Fruit fly (Drosophila melanogaster): ENCODE results near the gene Trs20.

Trs20 gene

DNA sequence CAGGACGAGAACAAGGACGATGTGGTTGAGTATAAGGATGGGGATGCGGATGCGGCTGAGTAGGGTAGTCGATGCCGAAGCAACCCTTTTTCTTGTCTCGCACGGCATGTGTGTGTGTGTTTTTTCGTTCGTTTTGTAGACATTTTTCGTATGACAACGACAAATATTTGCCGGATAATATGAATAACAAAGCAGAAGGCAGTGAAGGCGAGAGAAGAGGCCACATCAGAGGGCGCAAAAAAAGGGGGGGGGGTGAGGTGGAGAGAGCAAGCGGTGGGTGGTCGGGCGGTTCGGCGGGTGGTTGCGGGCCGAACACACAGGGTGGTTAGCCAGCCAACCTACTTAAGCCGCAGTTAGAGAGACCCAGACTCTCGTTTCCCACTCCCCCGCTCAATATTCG is 40.9 kb upstream of the Trs20 start:
- TF ChIP-seq Sp1 (GFP tag; optimal IDR thresholded peaks at IDR 0.05) (no peak), sage (GFP tag; optimal IDR thresholded peaks at IDR 0.05) (no peak), OdsH (GFP tag; optimal IDR thresholded peaks at IDR 0.05) (no peak), brk (GFP tag; optimal IDR thresholded peaks at IDR 0.05) (no peak), usp (GFP tag; optimal IDR thresholded peaks at IDR 0.05) (no peak), ey (GFP tag; optimal IDR thresholded peaks at IDR 0.05) (no peak), dl (GFP tag; optimal IDR thresholded peaks at IDR 0.05; ENCODE audit: insufficient read depth in 1 of 2, partially characterized antibody in 2 of 2) (no peak), foxo (GFP tag; optimal IDR thresholded peaks at IDR 0.05) (no peak), tai (GFP tag; optimal IDR thresholded peaks at IDR 0.05) (no peak), br (GFP tag; optimal IDR thresholded peaks at IDR 0.05) (no peak), Dfd (GFP tag; optimal IDR thresholded peaks at IDR 0.05) (no peak), Rel (GFP tag; optimal IDR thresholded peaks at IDR 0.05) (no peak), Rel (tag; optimal IDR thresholded peaks at IDR 0.05) (no peak)

DNA sequence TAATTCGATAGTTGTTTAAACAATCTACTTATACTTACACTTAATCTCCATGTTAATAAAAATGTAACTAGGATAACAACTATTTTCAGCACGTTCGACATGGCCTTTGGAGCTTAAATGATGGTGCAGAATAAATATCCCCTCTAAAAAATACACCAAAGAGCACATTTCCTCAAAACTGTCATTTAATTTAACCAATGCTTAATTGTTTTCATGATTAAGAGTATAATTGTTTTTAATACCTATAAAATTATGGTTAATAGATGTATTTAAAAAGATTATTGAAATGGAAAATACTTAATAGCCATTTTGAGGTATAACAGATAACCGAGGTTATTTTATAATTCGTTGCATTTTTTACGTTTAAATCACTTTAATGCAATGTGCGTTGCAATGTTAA is 39.8 kb upstream of the Trs20 start, which contains the start of gene CG33795:
Gene CG33795 (minus strand): TSS at position 101 of the 400 bp plus-strand sequence.
- no peak for TF ChIP-seq Hr83 (GFP tag; optimal IDR thresholded peaks at IDR 0.05; ENCODE audit: poor library complexity, severe bottlenecking)
- no peak for TF ChIP-seq OdsH (GFP tag; optimal IDR thresholded peaks at IDR 0.05)
- TF ChIP-seq Hr78 (GFP tag; optimal IDR thresholded peaks at IDR 0.05), result no peak
- TF ChIP-seq Vsx2 (GFP tag; optimal IDR thresholded peaks at IDR 0.05; ENCODE audit: partially characterized antibody), result no peak

DNA sequence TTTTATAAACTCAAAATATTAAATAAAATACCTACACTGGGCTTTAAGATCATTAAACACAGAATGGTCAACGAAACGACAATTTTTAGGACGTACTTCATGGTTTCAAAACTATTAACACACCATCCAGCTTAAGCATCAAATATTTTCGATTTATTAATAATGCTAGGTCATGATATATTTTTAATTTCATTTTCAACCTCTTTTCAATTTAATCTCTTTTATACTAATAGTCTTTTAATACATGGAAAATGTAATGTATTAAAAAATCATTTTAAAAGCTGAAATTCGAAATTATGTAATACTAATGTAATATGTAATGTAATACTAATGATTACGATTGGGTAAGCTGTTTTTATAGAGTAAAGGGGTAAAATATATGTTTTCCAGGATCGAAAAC is 38.6 kb upstream of the Trs20 start, which contains the start of gene CG33796:
Gene CG33796 (minus strand): TSS at position 101 of the 400 bp plus-strand sequence.
- TF ChIP-seq OdsH (GFP tag; optimal IDR thresholded peaks at IDR 0.05), result no peak
- no peak for TF ChIP-seq Hnf4 (GFP tag; optimal IDR thresholded peaks at IDR 0.05)
- TF ChIP-seq HLH106 (tag; optimal IDR thresholded peaks at IDR 0.05), result no peak
- no peak for TF ChIP-seq dsf (GFP tag; optimal IDR thresholded peaks at IDR 0.05; ENCODE audit: borderline replicate concordance)
- TF ChIP-seq sage (GFP tag; optimal IDR thresholded peaks at IDR 0.05), result no peak
- TF ChIP-seq dmrt93B (GFP tag; optimal IDR thresholded peaks at IDR 0.05), result no peak
- no peak for TF ChIP-seq Sp1 (GFP tag; optimal IDR thresholded peaks at IDR 0.05)
- no peak for TF ChIP-seq tai (GFP tag; optimal IDR thresholded peaks at IDR 0.05)
- no peak for TF ChIP-seq Mio (GFP tag; optimal IDR thresholded peaks at IDR 0.05)
- TF ChIP-seq br (GFP tag; optimal IDR thresholded peaks at IDR 0.05), result no peak
- TF ChIP-seq lola (GFP tag; optimal IDR thresholded peaks at IDR 0.05), result no peak

DNA sequence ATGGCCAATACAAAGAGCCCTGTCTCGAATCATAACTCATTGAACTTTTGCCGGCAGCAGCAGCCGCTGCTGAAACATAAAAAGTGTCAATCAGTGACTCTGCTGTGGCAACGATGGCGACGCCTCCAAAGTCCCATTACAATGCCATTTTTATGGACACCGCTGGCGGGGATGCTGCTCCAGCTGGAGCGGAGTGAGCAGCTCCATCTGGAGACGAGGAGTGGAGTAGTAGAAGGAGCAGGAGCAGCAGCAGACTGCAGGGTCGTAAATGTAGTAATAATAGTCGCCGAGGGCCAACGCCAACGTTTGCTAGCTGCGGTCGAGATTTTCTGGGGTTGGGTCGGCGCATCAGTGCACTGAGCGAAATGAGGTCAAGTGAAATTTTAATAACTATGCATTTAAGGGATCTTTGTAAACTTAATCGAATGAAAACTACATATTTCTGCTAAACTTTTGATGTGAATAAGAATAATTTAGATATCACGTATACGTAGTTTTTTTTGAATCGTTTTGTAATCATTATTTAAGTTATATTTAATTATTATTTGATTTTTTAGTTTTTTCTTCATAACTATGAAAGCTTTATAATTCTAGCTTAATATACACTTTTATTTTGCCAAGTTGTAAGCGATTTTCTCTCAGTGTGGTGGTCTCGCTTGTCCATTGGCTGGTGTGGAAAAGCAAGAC is 37.2 kb upstream of the Trs20 start:
- TF ChIP-seq CG9705 (GFP tag; optimal IDR thresholded peaks at IDR 0.05) (no peak), OdsH (GFP tag; optimal IDR thresholded peaks at IDR 0.05) (no peak), Myc (optimal IDR thresholded peaks at IDR 0.05) (no peak), lola (GFP tag; optimal IDR thresholded peaks at IDR 0.05) (no peak), Dfd (GFP tag; optimal IDR thresholded peaks at IDR 0.05) (no peak), psq (GFP tag; optimal IDR thresholded peaks at IDR 0.05) (no peak), dsf (GFP tag; optimal IDR thresholded peaks at IDR 0.05; ENCODE audit: borderline replicate concordance) (no peak), usp (GFP tag; optimal IDR thresholded peaks at IDR 0.05) (no peak), sage (GFP tag; optimal IDR thresholded peaks at IDR 0.05) (no peak), Abd-B (GFP tag; optimal IDR thresholded peaks at IDR 0.05) (no peak), brk (GFP tag; optimal IDR thresholded peaks at IDR 0.05) (no peak), woc (GFP tag; optimal IDR thresholded peaks at IDR 0.05) (no peak)

DNA sequence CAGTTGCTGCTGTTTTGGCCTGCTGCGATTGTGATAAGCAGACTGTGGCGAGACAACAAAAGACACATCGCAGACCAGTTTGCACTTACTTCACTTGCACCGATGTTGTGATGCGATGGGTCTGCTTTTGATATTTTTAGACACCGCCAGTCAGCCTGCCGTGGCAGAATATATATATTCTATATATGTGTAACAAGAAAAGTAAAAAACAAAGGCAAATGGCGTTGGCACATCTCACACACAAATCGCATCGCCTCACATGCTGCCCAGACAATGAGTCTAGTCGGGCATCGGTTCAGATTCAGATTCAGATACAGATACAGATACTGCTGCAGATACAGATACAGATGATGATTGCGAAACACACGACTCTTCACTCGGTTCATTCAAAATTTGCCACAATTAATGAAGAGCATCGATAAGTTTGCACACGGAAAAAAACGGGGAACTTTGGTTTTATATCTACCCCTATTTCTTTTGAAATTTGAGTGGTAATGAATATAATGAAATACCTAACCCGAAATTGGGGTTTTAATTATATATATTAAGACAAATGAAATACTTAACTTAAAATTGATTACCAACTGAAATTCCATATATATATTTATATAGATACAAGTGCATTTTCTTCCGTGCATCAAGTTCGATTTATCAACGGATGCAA is 36.4 kb upstream of the Trs20 start:
- TF ChIP-seq OdsH (GFP tag; optimal IDR thresholded peaks at IDR 0.05) (peak; percentile 6), Abd-B (GFP tag; optimal IDR thresholded peaks at IDR 0.05) (no peak), sage (GFP tag; optimal IDR thresholded peaks at IDR 0.05) (no peak), Rel (GFP tag; optimal IDR thresholded peaks at IDR 0.05) (no peak), Rel (tag; optimal IDR thresholded peaks at IDR 0.05) (peak; percentile 13), fru (GFP tag; optimal IDR thresholded peaks at IDR 0.05) (peak; percentile 4), Dif (GFP tag; optimal IDR thresholded peaks at IDR 0.05; ENCODE audit: partially characterized antibody) (no peak), Hr78 (GFP tag; optimal IDR thresholded peaks at IDR 0.05) (no peak), br (GFP tag; optimal IDR thresholded peaks at IDR 0.05) (peak; percentile 31), jim (GFP tag; optimal IDR thresholded peaks at IDR 0.05) (no peak), dl (GFP tag; optimal IDR thresholded peaks at IDR 0.05; ENCODE audit: insufficient read depth in 1 of 2, partially characterized antibody in 2 of 2) (peak in 1 of 2 experiments; percentile 8), N (GFP tag; optimal IDR thresholded peaks at IDR 0.05) (no peak), foxo (GFP tag; optimal IDR thresholded peaks at IDR 0.05) (no peak), Hr83 (GFP tag; optimal IDR thresholded peaks at IDR 0.05; ENCODE audit: poor library complexity, severe bottlenecking) (no peak), Sp1 (GFP tag; optimal IDR thresholded peaks at IDR 0.05) (peak; percentile 4), HLH106 (tag; optimal IDR thresholded peaks at IDR 0.05) (peak; percentile 5), dmrt93B (GFP tag; optimal IDR thresholded peaks at IDR 0.05) (no peak), Dfd (GFP tag; optimal IDR thresholded peaks at IDR 0.05) (no peak), woc (GFP tag; optimal IDR thresholded peaks at IDR 0.05) (no peak), pan (optimal IDR thresholded peaks at IDR 0.05) (no peak), tai (GFP tag; optimal IDR thresholded peaks at IDR 0.05) (no peak), Myc (optimal IDR thresholded peaks at IDR 0.05) (no peak), CG32264 (GFP tag; optimal IDR thresholded peaks at IDR 0.05) (no peak), ey (GFP tag; optimal IDR thresholded peaks at IDR 0.05) (no peak), Vsx2 (GFP tag; optimal IDR thresholded peaks at IDR 0.05; ENCODE audit: partially characterized antibody) (no peak), CrebA (GFP tag; optimal IDR thresholded peaks at IDR 0.05; ENCODE audit: borderline replicate concordance) (peak; percentile 33), CG9705 (GFP tag; optimal IDR thresholded peaks at IDR 0.05) (no peak), Hnf4 (GFP tag; optimal IDR thresholded peaks at IDR 0.05) (peak; percentile 7), psq (GFP tag; optimal IDR thresholded peaks at IDR 0.05) (no peak)

Measured in whole organism, wandering third instar larva.